Worm (Caenorhabditis elegans): ENCODE measurements around the gene C23H5.8.

C23H5.8 gene

ce11 chrIV:2077159-2077835, 35.9 kb downstream of the C23H5.8 start:
- peak; percentile 65 for TF ChIP-seq ces-1 (GFP tag; optimal IDR thresholded peaks at IDR 0.05)
- no peak for TF ChIP-seq ztf-11 (tag; optimal IDR thresholded peaks at IDR 0.05)
- no peak for TF ChIP-seq unc-39 (tag; optimal IDR thresholded peaks at IDR 0.05)

DNA sequence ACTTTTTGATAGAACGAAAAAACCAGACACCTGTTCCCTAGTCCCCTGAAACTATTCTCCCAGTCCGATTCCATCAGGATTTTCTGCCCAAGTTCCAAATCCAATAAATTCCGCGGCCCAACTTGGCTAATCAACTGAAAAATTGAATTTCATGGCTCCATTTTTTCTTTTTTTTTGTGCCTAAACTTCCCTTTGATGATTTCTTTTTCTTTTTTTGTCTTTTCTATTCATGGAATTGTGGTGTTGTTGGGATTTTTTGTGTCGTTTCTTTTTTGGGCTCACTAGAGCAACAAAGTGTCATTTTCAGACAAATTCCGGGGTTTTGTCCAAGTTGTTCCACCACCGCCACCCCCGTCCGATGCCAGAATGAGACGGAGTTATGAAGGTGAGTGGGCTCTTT, 47.3 kb downstream of the C23H5.8 start, which contains the start of gene arrd-26:
arrd-26 (plus strand) TSS at position 301 of the 400 bp plus-strand sequence.
- TF ChIP-seq nhr-76 (tag; optimal IDR thresholded peaks at IDR 0.05) (no peak), mep-1 (tag; optimal IDR thresholded peaks at IDR 0.05) (no peak), drap-1 (GFP tag; optimal IDR thresholded peaks at IDR 0.05) (no peak), zip-8 (tag; optimal IDR thresholded peaks at IDR 0.05) (no peak), mab-5 (tag; optimal IDR thresholded peaks at IDR 0.05) (no peak), ces-1 (GFP tag; optimal IDR thresholded peaks at IDR 0.05) (peak; percentile 24), ceh-43 (GFP tag; optimal IDR thresholded peaks at IDR 0.05) (no peak)
